Fruit fly (Drosophila melanogaster) whole organism, embryonic: ENCODE measurements around the gene Rab30.

Source experiments
- ATbp ChIP-seq: fragments of 200-800 bp; sonication (Bioruptor generic); optimal IDR thresholded peaks from 2 replicates; lab custom pipeline; 2017; ENCODE audit warnings: missing biosample characterization, mild to moderate bottlenecking, missing genetic modification characterization, missing genetic modification reagents
- Antp ChIP-seq: fragments of 200-800 bp; sonication (Bioruptor generic); optimal IDR thresholded peaks from 3 replicates; lab custom pipeline; 2016; ENCODE audit warnings: missing biosample characterization, missing genetic modification characterization
- Bteb2 ChIP-seq: fragments of 200-800 bp; sonication (Bioruptor generic); optimal IDR thresholded peaks from 2 replicates; lab custom pipeline; 2016; ENCODE audit warnings: missing biosample characterization, missing genetic modification characterization
- CG10147 ChIP-seq: fragments of 200-800 bp; sonication (Bioruptor generic); optimal IDR thresholded peaks from 2 replicates; lab custom pipeline; 2019; ENCODE audit warnings: missing biosample characterization, mild to moderate bottlenecking, missing genetic modification characterization, moderate library complexity
- CG10366 ChIP-seq: fragments of 200-800 bp; sonication (Bioruptor generic); IDR thresholded peaks from 2 replicates; pipeline ENCODE4 v1.3.6; 2022; ENCODE audit warnings: missing biosample characterization, missing genetic modification characterization
- CG10462 ChIP-seq: fragments of 200-800 bp; sonication (Bioruptor generic); optimal IDR thresholded peaks from 2 replicates; lab custom pipeline; 2016; ENCODE audit warnings: missing biosample characterization, missing genetic modification characterization
- CG12071 ChIP-seq: fragments of 200-800 bp; sonication (Bioruptor generic); optimal IDR thresholded peaks from 3 replicates; lab custom pipeline; 2018; ENCODE audit warnings: missing biosample characterization, mild to moderate bottlenecking, missing genetic modification characterization
- CG12155 ChIP-seq: fragments of 200-800 bp; sonication (Bioruptor generic); optimal IDR thresholded peaks from 3 replicates; lab custom pipeline; 2016; ENCODE audit warnings: missing biosample characterization, missing genetic modification characterization
- CG13624 ChIP-seq: fragments of 200-800 bp; sonication (Bioruptor generic); optimal IDR thresholded peaks from 2 replicates; lab custom pipeline; 2016; ENCODE audit warnings: missing biosample characterization, missing genetic modification characterization
- CG1529 ChIP-seq: fragments of 200-800 bp; sonication (Bioruptor generic); optimal IDR thresholded peaks from 3 replicates; lab custom pipeline; 2018; ENCODE audit warnings: missing biosample characterization, missing genetic modification characterization
- CG17912 ChIP-seq: fragments of 200-800 bp; sonication (Bioruptor generic); optimal IDR thresholded peaks from 2 replicates; lab custom pipeline; 2018; ENCODE audit warnings: missing biosample characterization, mild to moderate bottlenecking, missing genetic modification characterization
- CG30431 ChIP-seq: fragments of 200-800 bp; sonication (Bioruptor generic); optimal IDR thresholded peaks from 2 replicates; lab custom pipeline; 2017; ENCODE audit warnings: missing biosample characterization, missing genetic modification characterization
- CG3163 ChIP-seq: fragments of 200-800 bp; sonication (Bioruptor generic); optimal IDR thresholded peaks from 3 replicates; lab custom pipeline; 2016; ENCODE audit warnings: missing biosample characterization, missing genetic modification characterization
- CG4730 ChIP-seq: fragments of 200-800 bp; sonication (Bioruptor generic); IDR thresholded peaks from 2 replicates; pipeline ENCODE4 v1.3.6; 2022; ENCODE audit warnings: missing biosample characterization, missing genetic modification characterization
- CG5180 ChIP-seq: fragments of 200-800 bp; sonication (Bioruptor generic); optimal IDR thresholded peaks from 3 replicates; lab custom pipeline; 2017; ENCODE audit warnings: missing biosample characterization, missing genetic modification characterization, mild to moderate bottlenecking, moderate library complexity, missing genetic modification reagents
- CG5245 ChIP-seq: fragments of 200-800 bp; sonication (Bioruptor generic); optimal IDR thresholded peaks from 3 replicates; lab custom pipeline; 2016; ENCODE audit warnings: missing biosample characterization, missing genetic modification characterization
- CG9727 ChIP-seq: fragments of 200-800 bp; sonication (Bioruptor generic); optimal IDR thresholded peaks from 3 replicates; lab custom pipeline; 2017; ENCODE audit warnings: missing biosample characterization, mild to moderate bottlenecking, missing genetic modification characterization
- Chrac-16 ChIP-seq: fragments of 200-800 bp; sonication (Bioruptor generic); optimal IDR thresholded peaks from 3 replicates; lab custom pipeline; 2016; ENCODE audit warnings: missing biosample characterization, missing genetic modification characterization
- Dad ChIP-seq: fragments of 200-800 bp; sonication (Bioruptor generic); optimal IDR thresholded peaks from 3 replicates; lab custom pipeline; 2016; ENCODE audit warnings: missing biosample characterization, missing genetic modification characterization
- Drgx ChIP-seq: fragments of 200-800 bp; sonication (Bioruptor generic); IDR thresholded peaks from 2 replicates; pipeline ENCODE4 v1.3.6; 2022; ENCODE audit warnings: missing biosample characterization, missing genetic modification characterization
- H2.0 ChIP-seq: fragments of 200-800 bp; sonication (Bioruptor generic); IDR thresholded peaks from 2 replicates; pipeline ENCODE4 v1.3.6; 2022; ENCODE audit warnings: missing biosample characterization, missing genetic modification characterization
- HmgD ChIP-seq: fragments of 200-800 bp; sonication (Bioruptor generic); optimal IDR thresholded peaks from 3 replicates; lab custom pipeline; 2016; ENCODE audit warnings: missing biosample characterization, missing genetic modification characterization
- Jarid2 ChIP-seq: fragments of 200-800 bp; sonication (Bioruptor generic); optimal IDR thresholded peaks from 3 replicates; lab custom pipeline; 2017; ENCODE audit warnings: mild to moderate bottlenecking, missing biosample characterization, missing genetic modification reagents, missing genetic modification characterization
- Lpt ChIP-seq: fragments of >200 bp; optimal IDR thresholded peaks from 2 replicates; lab custom pipeline; 2018; ENCODE audit warnings: missing biosample characterization, missing genetic modification characterization
- Meics ChIP-seq: fragments of 200-800 bp; sonication (Bioruptor generic); optimal IDR thresholded peaks from 2 replicates; lab custom pipeline; 2017; ENCODE audit warnings: missing biosample characterization, mild to moderate bottlenecking, missing genetic modification characterization
- PHDP ChIP-seq: fragments of 200-800 bp; sonication (Bioruptor generic); optimal IDR thresholded peaks from 3 replicates; lab custom pipeline; 2018; ENCODE audit warnings: missing biosample characterization, mild to moderate bottlenecking, missing genetic modification characterization, moderate library complexity
- Taf1 ChIP-seq: fragments of 200-800 bp; sonication (Bioruptor generic); IDR thresholded peaks from 2 replicates; pipeline ENCODE4 v1.3.6; 2022; ENCODE audit warnings: missing biosample characterization, missing genetic modification characterization
- ara ChIP-seq: fragments of 200-800 bp; sonication (Bioruptor generic); IDR thresholded peaks from 2 replicates; pipeline ENCODE4 v1.3.6; 2022; ENCODE audit warnings: missing biosample characterization, missing genetic modification characterization
- chif ChIP-seq, 2 experiments: fragments of 200-800 bp; sonication (Bioruptor generic); optimal IDR thresholded peaks; 3 replicates each; lab custom pipeline; 2016; ENCODE audit warnings: missing biosample characterization in 2 of 2, missing genetic modification characterization in 2 of 2
- corto ChIP-seq: fragments of 200-800 bp; sonication (Bioruptor generic); optimal IDR thresholded peaks from 2 replicates; lab custom pipeline; 2016; ENCODE audit warnings: missing biosample characterization, mild to moderate bottlenecking, missing genetic modification characterization, moderate library complexity
- dpn ChIP-seq, 2 experiments: fragments of 200-800 bp; sonication (Bioruptor generic); optimal IDR thresholded peaks; 3 replicates each; lab custom pipeline; 2016; ENCODE audit warnings: missing biosample characterization in 2 of 2, missing genetic modification characterization in 2 of 2
- emc ChIP-seq: fragments of 200-800 bp; sonication (Bioruptor generic); optimal IDR thresholded peaks from 2 replicates; lab custom pipeline; 2016; ENCODE audit warnings: missing biosample characterization, missing genetic modification characterization
- gcm ChIP-seq: fragments of 200-800 bp; sonication (Bioruptor generic); optimal IDR thresholded peaks from 2 replicates; lab custom pipeline; 2019; ENCODE audit warnings: missing biosample characterization, mild to moderate bottlenecking, missing genetic modification characterization, moderate library complexity
- gfzf ChIP-seq: fragments of 200-800 bp; sonication (Bioruptor generic); optimal IDR thresholded peaks from 2 replicates; lab custom pipeline; 2016; ENCODE audit warnings: missing biosample characterization, mild to moderate bottlenecking, missing genetic modification characterization, moderate library complexity
- gro ChIP-seq: fragments of 200-800 bp; sonication (Bioruptor generic); optimal IDR thresholded peaks from 2 replicates; lab custom pipeline; 2016; ENCODE audit warnings: missing biosample characterization, missing genetic modification characterization
- hkb ChIP-seq, 2 experiments: fragments of 200-800 bp in 1 of 2; fragments of >200 bp in 1 of 2; sonication (Bioruptor generic) in 1 of 2; IDR thresholded peaks in 1 of 2; optimal IDR thresholded peaks in 1 of 2; 2 replicates each; pipeline versions ENCODE4 v1.3.6 to Lab custom; 2017 to 2022; ENCODE audit warnings: missing biosample characterization in 1 of 2, missing genetic modification characterization in 1 of 2
- jigr1 ChIP-seq: fragments of 200-800 bp; sonication (Bioruptor generic); IDR thresholded peaks from 3 replicates; pipeline ENCODE4 v1.3.6; 2022; ENCODE audit warnings: missing biosample characterization, missing genetic modification characterization
- jing ChIP-seq: fragments of 200-800 bp; sonication (Bioruptor generic); optimal IDR thresholded peaks from 2 replicates; lab custom pipeline; 2018; ENCODE audit warnings: missing biosample characterization, mild to moderate bottlenecking, missing genetic modification characterization
- ken ChIP-seq: fragments of 200-800 bp; sonication (Bioruptor generic); IDR thresholded peaks from 3 replicates; pipeline ENCODE4 v1.3.6; 2022; ENCODE audit warnings: missing biosample characterization, missing genetic modification characterization
- knrl ChIP-seq: fragments of 200-800 bp; sonication (Bioruptor generic); IDR thresholded peaks from 3 replicates; pipeline ENCODE4 v1.3.6; 2022; ENCODE audit warnings: missing biosample characterization, missing genetic modification characterization; ENCODE audit not compliant: partially characterized antibody
- lbe ChIP-seq: fragments of 200-800 bp; sonication (Bioruptor generic); optimal IDR thresholded peaks from 2 replicates; lab custom pipeline; 2016; ENCODE audit warnings: missing biosample characterization, mild to moderate bottlenecking, missing genetic modification characterization
- maf-S ChIP-seq: fragments of 200-800 bp; sonication (Bioruptor generic); optimal IDR thresholded peaks from 2 replicates; lab custom pipeline; 2016; ENCODE audit warnings: missing biosample characterization, missing genetic modification characterization
- otp ChIP-seq: fragments of 200-800 bp; sonication (Bioruptor generic); IDR thresholded peaks from 3 replicates; pipeline ENCODE4, ENCODE4 v1.3.6; 2022; ENCODE audit warnings: missing biosample characterization, missing genetic modification characterization
- pan ChIP-seq, 4 experiments: fragments of >200 bp in 3 of 4; fragments of 200-800 bp in 1 of 4; sonication (Bioruptor generic) in 1 of 4; optimal IDR thresholded peaks in 3 of 4; IDR thresholded peaks in 1 of 4; 2 replicates each; pipeline versions ENCODE4 v1.3.6 to Lab custom; 2017 to 2022; ENCODE audit warnings: missing biosample characterization in 2 of 4, missing genetic modification characterization in 2 of 4, mixed read lengths in 1 of 4
- pnt ChIP-seq: fragments of 200-800 bp; sonication (Bioruptor generic); optimal IDR thresholded peaks from 3 replicates; lab custom pipeline; 2016; ENCODE audit warnings: missing biosample characterization, missing genetic modification characterization
- pzg ChIP-seq: fragments of 200-800 bp; sonication (Bioruptor generic); optimal IDR thresholded peaks from 3 replicates; lab custom pipeline; 2018; ENCODE audit warnings: missing biosample characterization, mild to moderate bottlenecking, missing genetic modification characterization, moderate library complexity
- rib ChIP-seq: fragments of 200-800 bp; sonication (Bioruptor generic); IDR thresholded peaks from 2 replicates; pipeline ENCODE4 v1.3.6; 2022; ENCODE audit warnings: missing biosample characterization, missing genetic modification characterization
- slp2 ChIP-seq: fragments of 200-800 bp; sonication (Bioruptor generic); optimal IDR thresholded peaks from 2 replicates; lab custom pipeline; 2016; ENCODE audit warnings: missing biosample characterization, missing genetic modification characterization
- tx ChIP-seq: fragments of 200-800 bp; sonication (Bioruptor generic); optimal IDR thresholded peaks from 2 replicates; lab custom pipeline; 2016; ENCODE audit warnings: missing biosample characterization, missing genetic modification characterization
- zf30C ChIP-seq: fragments of 200-800 bp; sonication (Bioruptor generic); optimal IDR thresholded peaks from 3 replicates; lab custom pipeline; 2018; ENCODE audit warnings: missing biosample characterization, mild to moderate bottlenecking, missing genetic modification characterization

Rab30 gene

DNA sequence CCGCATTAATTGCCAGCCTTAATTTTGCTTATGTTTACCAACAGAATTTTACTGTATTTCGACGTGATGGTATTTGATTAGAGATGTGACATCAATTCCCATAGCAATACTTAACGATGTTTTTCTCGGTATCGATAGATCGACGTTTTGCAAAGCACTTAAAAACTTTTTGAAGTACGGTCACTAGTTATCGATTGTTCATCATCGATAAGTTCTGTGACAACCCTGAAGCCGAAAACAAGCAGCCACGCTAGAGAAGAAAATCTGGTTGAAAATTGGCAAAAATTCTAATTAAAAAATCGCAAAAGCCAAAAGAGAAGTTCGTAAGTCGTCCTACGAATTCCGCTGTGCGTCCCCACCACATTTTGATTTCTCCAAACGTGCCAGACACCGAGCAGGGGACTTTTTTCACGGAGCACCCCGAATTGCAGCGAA is at the start of gene Rab30, which contains the start of gene Caper (continued):
- TF ChIP-seq HmgD (peak; percentile 86), pnt (GFP tag; lab: Kevin White, UChicago) (peak; percentile 60), hkb (optimal IDR thresholded peaks at IDR 0.05; lab: Kevin White, UChicago) (no peak), hkb (GFP tag; IDR thresholded peaks at IDR 0.05; lab: Robert Waterston, UW) (no peak; the same call in 1 of the 2 replicates), CG10462 (no peak), pan (optimal IDR thresholded peaks at IDR 0.05; lab: Kevin White, UChicago) (no peak), pan (GFP tag; optimal IDR thresholded peaks at IDR 0.05 in 1 of 2, IDR thresholded peaks at IDR 0.05 in 1 of 2) (peak in 1 of 2 experiments; percentile 56), PHDP (tag; lab: Kevin White, UChicago) (peak; percentile 51), corto (GFP tag; lab: Kevin White, UChicago) (no peak), ara (no peak), CG4730 (GFP tag; lab: Robert Waterston, UW) (no peak), zf30C (GFP tag; lab: Kevin White, UChicago) (no peak), CG12155 (GFP tag; lab: Kevin White, UChicago) (peak; percentile 56), tx (GFP tag; lab: Kevin White, UChicago) (peak; percentile 49), ATbp (GFP tag; lab: Kevin White, UChicago) (no peak), Chrac-16 (GFP tag; lab: Kevin White, UChicago) (peak; percentile 39), Dad (GFP tag; lab: Kevin White, UChicago) (peak; percentile 41), CG17912 (GFP tag; lab: Kevin White, UChicago) (peak; percentile 26), gfzf (peak; percentile 45), Meics (GFP tag; lab: Kevin White, UChicago) (no peak), CG1529 (GFP tag; lab: Kevin White, UChicago) (no peak), lbe (GFP tag; lab: Kevin White, UChicago) (peak; percentile 62), H2.0 (peak; percentile 53), Lpt (GFP tag; lab: Kevin White, UChicago) (no peak), CG3163 (GFP tag; lab: Kevin White, UChicago) (peak; percentile 29), jigr1 (GFP tag; lab: Robert Waterston, UW) (no peak), Bteb2 (peak; percentile 21), CG13624 (GFP tag; lab: Kevin White, UChicago) (peak; percentile 80), jing (GFP tag; lab: Kevin White, UChicago) (no peak), otp (GFP tag; lab: Robert Waterston, UW) (peak; percentile 37; the same call in 1 of the 3 replicates), ken (GFP tag; lab: Robert Waterston, UW) (peak; percentile 52; the same call in 1 of the 3 replicates), Drgx (GFP tag; lab: Robert Waterston, UW) (no peak), CG9727 (peak; percentile 48), CG30431 (GFP tag; lab: Kevin White, UChicago) (no peak), chif (GFP tag; optimal IDR thresholded peaks at IDR 0.05; lab: Kevin White, UChicago) (peak; percentile 37 to 45), CG10147 (peak; percentile 23), gro (GFP tag; lab: Kevin White, UChicago) (peak; percentile 80), emc (GFP tag; lab: Kevin White, UChicago) (no peak), CG12071 (GFP tag; lab: Kevin White, UChicago) (no peak), Taf1 (GFP tag; lab: Robert Waterston, UW) (0 out of 2 replicates have a peak, but pooled peaks have one; percentile 38), dpn (GFP tag; optimal IDR thresholded peaks at IDR 0.05; lab: Kevin White, UChicago) (peak; percentile 72 to 75), knrl (GFP tag; lab: Robert Waterston, UW) (peak; percentile 99), CG10366 (GFP tag; lab: Robert Waterston, UW) (no peak), maf-S (peak; percentile 69), rib (GFP tag; lab: Robert Waterston, UW) (peak; percentile 54; the same call in 1 of the 2 replicates), CG5245 (GFP tag; lab: Kevin White, UChicago) (peak; percentile 13), Jarid2 (GFP tag; lab: Kevin White, UChicago) (no peak), slp2 (GFP tag; lab: Kevin White, UChicago) (no peak), CG5180 (GFP tag; lab: Kevin White, UChicago) (no peak), Antp (peak; percentile 77), pzg (peak; percentile 94), gcm (GFP tag; lab: Kevin White, UChicago) (peak; percentile 45)
